Fruit fly (Drosophila melanogaster) whole organism, embryonic: Measurements from ENCODE around the gene Teh1.
A peak's percentile ranks its signal among the peaks of the same experiment; 100 is the strongest.

Source experiments
- Atf6 ChIP-seq: fragments of 200-800 bp; sonication (Bioruptor generic); IDR thresholded peaks from 2 replicates; pipeline ENCODE4 v1.3.6; 2022; ENCODE audit warnings: missing biosample characterization, missing genetic modification characterization
- Bgb ChIP-seq: fragments of 200-800 bp; sonication (Bioruptor generic); IDR thresholded peaks from 2 replicates; pipeline ENCODE4 v1.3.6; 2022; ENCODE audit warnings: missing biosample characterization, missing genetic modification characterization; ENCODE audit not compliant: partially characterized antibody
- CG10267 ChIP-seq: fragments of 200-800 bp; sonication (Bioruptor generic); optimal IDR thresholded peaks from 2 replicates; lab custom pipeline; 2018; ENCODE audit warnings: missing biosample characterization, mild to moderate bottlenecking, missing genetic modification characterization, moderate library complexity
- CG10274 ChIP-seq: fragments of 200-800 bp; sonication (Bioruptor generic); optimal IDR thresholded peaks from 3 replicates; lab custom pipeline; 2017; ENCODE audit warnings: missing biosample characterization, mild to moderate bottlenecking, missing genetic modification characterization
- CG11247 ChIP-seq: fragments of 200-800 bp; sonication (Bioruptor generic); IDR thresholded peaks from 2 replicates; pipeline ENCODE4 v1.3.6; 2022; ENCODE audit warnings: missing biosample characterization, missing genetic modification characterization
- CG1233 ChIP-seq: fragments of 200-800 bp; sonication (Bioruptor generic); optimal IDR thresholded peaks from 4 replicates; lab custom pipeline; 2018; ENCODE audit warnings: missing biosample characterization, mild to moderate bottlenecking, missing genetic modification characterization
- CG12391 ChIP-seq: fragments of 200-800 bp; sonication (Bioruptor generic); optimal IDR thresholded peaks from 3 replicates; lab custom pipeline; 2018; ENCODE audit warnings: missing biosample characterization, mild to moderate bottlenecking, missing genetic modification characterization, moderate library complexity
- CG12942 ChIP-seq: fragments of 200-800 bp; sonication (Bioruptor generic); optimal IDR thresholded peaks from 3 replicates; lab custom pipeline; 2016; ENCODE audit warnings: missing biosample characterization, missing genetic modification characterization
- CG13424 ChIP-seq: fragments of 200-800 bp; sonication (Bioruptor generic); optimal IDR thresholded peaks from 2 replicates; lab custom pipeline; 2019; ENCODE audit warnings: missing biosample characterization, mild to moderate bottlenecking, missing genetic modification characterization, moderate library complexity
- CG13624 ChIP-seq: fragments of 200-800 bp; sonication (Bioruptor generic); optimal IDR thresholded peaks from 2 replicates; lab custom pipeline; 2016; ENCODE audit warnings: missing biosample characterization, missing genetic modification characterization
- CG17328 ChIP-seq: fragments of 200-800 bp; sonication (Bioruptor generic); IDR thresholded peaks from 2 replicates; pipeline ENCODE4 v1.3.6; 2022; ENCODE audit warnings: missing biosample characterization, missing genetic modification characterization
- CG17385 ChIP-seq: fragments of 200-800 bp; sonication (Bioruptor generic); optimal IDR thresholded peaks from 3 replicates; lab custom pipeline; 2018; ENCODE audit warnings: missing biosample characterization, mild to moderate bottlenecking, missing genetic modification characterization
- CG30020 ChIP-seq: fragments of 200-800 bp; optimal IDR thresholded peaks from 2 replicates; lab custom pipeline; 2019; ENCODE audit warnings: missing biosample characterization, mild to moderate bottlenecking, missing genetic modification characterization, moderate library complexity
- CG32532 ChIP-seq: fragments of 200-800 bp; sonication (Bioruptor generic); IDR thresholded peaks from 2 replicates; pipeline ENCODE4 v1.3.6; 2022; ENCODE audit warnings: missing biosample characterization, missing genetic modification characterization
- CG3407 ChIP-seq: fragments of 200-800 bp; sonication (Bioruptor generic); optimal IDR thresholded peaks from 2 replicates; lab custom pipeline; 2018; ENCODE audit warnings: missing biosample characterization, mild to moderate bottlenecking, missing genetic modification characterization
- CG4328 ChIP-seq: fragments of 200-800 bp; sonication (Bioruptor generic); optimal IDR thresholded peaks from 3 replicates; lab custom pipeline; 2017; ENCODE audit warnings: missing biosample characterization, missing genetic modification reagents, missing genetic modification characterization
- CG4404 ChIP-seq: fragments of 200-800 bp; sonication (Bioruptor generic); IDR thresholded peaks from 2 replicates; pipeline ENCODE4 v1.3.6; 2022; ENCODE audit warnings: missing biosample characterization, missing genetic modification characterization
- CG6689 ChIP-seq: fragments of 200-800 bp; sonication (Bioruptor generic); IDR thresholded peaks from 2 replicates; pipeline ENCODE4 v1.3.6; 2022; ENCODE audit warnings: missing biosample characterization, missing genetic modification characterization
- CG6765 ChIP-seq: fragments of 200-800 bp; sonication (Bioruptor generic); optimal IDR thresholded peaks from 3 replicates; lab custom pipeline; 2017; ENCODE audit warnings: missing biosample characterization, mild to moderate bottlenecking, missing genetic modification characterization
- CG6791 ChIP-seq: fragments of 200-800 bp; sonication (Bioruptor generic); IDR thresholded peaks from 3 replicates; pipeline ENCODE4 v1.3.6; 2022; ENCODE audit warnings: missing biosample characterization, missing genetic modification characterization; ENCODE audit not compliant: partially characterized antibody
- CG7271 ChIP-seq: fragments of 200-800 bp; sonication (Bioruptor generic); optimal IDR thresholded peaks from 2 replicates; lab custom pipeline; 2018; ENCODE audit warnings: missing biosample characterization, mild to moderate bottlenecking, missing genetic modification characterization, moderate library complexity
- CG7357 ChIP-seq: fragments of 200-800 bp; sonication (Bioruptor generic); IDR thresholded peaks from 3 replicates; pipeline ENCODE4 v1.3.6; 2022; ENCODE audit warnings: missing biosample characterization, missing genetic modification characterization
- D ChIP-seq, 2 experiments: fragments of 200-800 bp in 1 of 2; fragments of >200 bp in 1 of 2; sonication (Bioruptor generic) in 1 of 2; optimal IDR thresholded peaks; 2 replicates in 1 of 2; 3 replicates in 1 of 2; lab custom pipeline; 2017; ENCODE audit warnings: mild to moderate bottlenecking in 1 of 2, missing biosample characterization in 1 of 2, missing genetic modification characterization in 1 of 2, missing genetic modification reagents in 1 of 2
- HLH3B ChIP-seq: fragments of 200-800 bp; sonication (Bioruptor generic); IDR thresholded peaks from 2 replicates; pipeline ENCODE4 v1.3.6; 2022; ENCODE audit warnings: missing biosample characterization, missing genetic modification characterization
- HmgZ ChIP-seq: fragments of 200-800 bp; sonication (Bioruptor generic); optimal IDR thresholded peaks from 2 replicates; lab custom pipeline; 2018; ENCODE audit warnings: missing biosample characterization, mild to moderate bottlenecking, missing genetic modification characterization
- Opbp ChIP-seq: fragments of 200-800 bp; sonication (Bioruptor generic); IDR thresholded peaks from 3 replicates; pipeline ENCODE4 v1.3.6; 2022; ENCODE audit warnings: missing biosample characterization, missing genetic modification characterization; ENCODE audit not compliant: partially characterized antibody
- Poxn ChIP-seq: fragments of 200-800 bp; sonication (Bioruptor generic); IDR thresholded peaks from 2 replicates; pipeline ENCODE4 v1.3.6; 2022; ENCODE audit warnings: missing biosample characterization, missing genetic modification characterization
- Side ChIP-seq: fragments of 200-800 bp; sonication (Bioruptor generic); optimal IDR thresholded peaks from 2 replicates; lab custom pipeline; 2016; ENCODE audit warnings: missing biosample characterization, missing genetic modification characterization
- Sox100B ChIP-seq: fragments of 200-800 bp; sonication (Bioruptor generic); optimal IDR thresholded peaks from 3 replicates; lab custom pipeline; 2018; ENCODE audit warnings: missing biosample characterization, mild to moderate bottlenecking, missing genetic modification characterization
- ara ChIP-seq: fragments of 200-800 bp; sonication (Bioruptor generic); IDR thresholded peaks from 2 replicates; pipeline ENCODE4 v1.3.6; 2022; ENCODE audit warnings: missing biosample characterization, missing genetic modification characterization
- bcd ChIP-seq: fragments of 200-800 bp; sonication (Bioruptor generic); optimal IDR thresholded peaks from 2 replicates; lab custom pipeline; 2017; ENCODE audit warnings: missing biosample characterization, mild to moderate bottlenecking, missing genetic modification characterization
- bigmax ChIP-seq: fragments of 200-800 bp; sonication (Bioruptor generic); optimal IDR thresholded peaks from 2 replicates; lab custom pipeline; 2018; ENCODE audit warnings: missing biosample characterization, mild to moderate bottlenecking, missing genetic modification characterization
- btn ChIP-seq: fragments of 200-800 bp; sonication (Bioruptor generic); optimal IDR thresholded peaks from 2 replicates; lab custom pipeline; 2016; ENCODE audit warnings: missing biosample characterization, missing genetic modification characterization
- cg ChIP-seq: fragments of 200-800 bp; sonication (Bioruptor generic); optimal IDR thresholded peaks from 3 replicates; lab custom pipeline; 2019; ENCODE audit warnings: missing biosample characterization, mild to moderate bottlenecking, missing genetic modification characterization, moderate library complexity
- ems ChIP-seq: fragments of 200-800 bp; sonication (Bioruptor generic); optimal IDR thresholded peaks from 3 replicates; lab custom pipeline; 2016; ENCODE audit warnings: missing biosample characterization, missing genetic modification characterization
- esg ChIP-seq: fragments of 200-800 bp; sonication (Bioruptor generic); conservative IDR thresholded peaks from 2 replicates; pipeline ENCODE4 v1.3.6; 2022; ENCODE audit warnings: missing biosample characterization, missing genetic modification characterization
- ewg ChIP-seq: fragments of 200-800 bp; sonication (Bioruptor generic); optimal IDR thresholded peaks from 3 replicates; lab custom pipeline; 2017; ENCODE audit warnings: mild to moderate bottlenecking, missing biosample characterization, missing genetic modification reagents, missing genetic modification characterization
- gcm2 ChIP-seq: fragments of 200-800 bp; sonication (Bioruptor generic); optimal IDR thresholded peaks from 2 replicates; lab custom pipeline; 2016; ENCODE audit warnings: missing biosample characterization, missing genetic modification characterization
- h ChIP-seq: fragments of >200 bp; optimal IDR thresholded peaks from 2 replicates; lab custom pipeline; 2017
- jigr1 ChIP-seq: fragments of 200-800 bp; sonication (Bioruptor generic); IDR thresholded peaks from 3 replicates; pipeline ENCODE4 v1.3.6; 2022; ENCODE audit warnings: missing biosample characterization, missing genetic modification characterization
- lilli ChIP-seq: fragments of 200-800 bp; sonication (Bioruptor generic); optimal IDR thresholded peaks from 3 replicates; lab custom pipeline; 2016; ENCODE audit warnings: missing biosample characterization, missing genetic modification characterization
- oc ChIP-seq: fragments of 200-800 bp; sonication (Bioruptor generic); optimal IDR thresholded peaks from 2 replicates; lab custom pipeline; 2018; ENCODE audit warnings: missing biosample characterization, mild to moderate bottlenecking, missing genetic modification characterization, moderate library complexity
- p53 ChIP-seq: fragments of 200-800 bp; sonication (Bioruptor generic); optimal IDR thresholded peaks from 2 replicates; lab custom pipeline; 2016; ENCODE audit warnings: missing biosample characterization, missing genetic modification characterization
- pb ChIP-seq: fragments of 200-800 bp; sonication (Bioruptor generic); optimal IDR thresholded peaks from 3 replicates; lab custom pipeline; 2016; ENCODE audit warnings: missing biosample characterization, missing genetic modification characterization
- sisA ChIP-seq: fragments of 200-800 bp; sonication (Bioruptor generic); IDR thresholded peaks from 2 replicates; pipeline ENCODE4 v1.3.6; 2022; ENCODE audit warnings: missing biosample characterization, missing genetic modification characterization
- slbo ChIP-seq: fragments of 200-800 bp; sonication (Bioruptor generic); IDR thresholded peaks from 2 replicates; pipeline ENCODE4 v1.3.6; 2022; ENCODE audit warnings: missing biosample characterization, missing genetic modification characterization
- sqz ChIP-seq: fragments of 200-800 bp; sonication (Bioruptor generic); optimal IDR thresholded peaks from 3 replicates; lab custom pipeline; 2018; ENCODE audit warnings: missing biosample characterization, mild to moderate bottlenecking, missing genetic modification characterization
- tna ChIP-seq: fragments of 200-800 bp; sonication (Bioruptor generic); IDR thresholded peaks from 2 replicates; pipeline ENCODE4 v1.3.6; 2022; ENCODE audit warnings: missing biosample characterization, missing genetic modification characterization; ENCODE audit not compliant: partially characterized antibody
- wdn ChIP-seq: fragments of 200-800 bp; sonication (Bioruptor generic); IDR thresholded peaks from 2 replicates; pipeline ENCODE4 v1.3.6; 2022; ENCODE audit warnings: missing biosample characterization, missing genetic modification characterization
- z ChIP-seq: fragments of 200-800 bp; sonication (Bioruptor generic); IDR thresholded peaks from 3 replicates; pipeline ENCODE4 v1.3.6; 2022; ENCODE audit warnings: missing biosample characterization, missing genetic modification characterization
- zfh1 ChIP-seq: fragments of 200-800 bp; sonication (Bioruptor generic); IDR thresholded peaks from 3 replicates; pipeline ENCODE4 v1.3.6; 2022; ENCODE audit warnings: missing biosample characterization, missing genetic modification characterization
- zfh2 ChIP-seq: fragments of 200-800 bp; sonication (Bioruptor generic); optimal IDR thresholded peaks from 2 replicates; lab custom pipeline; 2016; ENCODE audit warnings: missing biosample characterization, missing genetic modification characterization

The Teh1 gene

DNA sequence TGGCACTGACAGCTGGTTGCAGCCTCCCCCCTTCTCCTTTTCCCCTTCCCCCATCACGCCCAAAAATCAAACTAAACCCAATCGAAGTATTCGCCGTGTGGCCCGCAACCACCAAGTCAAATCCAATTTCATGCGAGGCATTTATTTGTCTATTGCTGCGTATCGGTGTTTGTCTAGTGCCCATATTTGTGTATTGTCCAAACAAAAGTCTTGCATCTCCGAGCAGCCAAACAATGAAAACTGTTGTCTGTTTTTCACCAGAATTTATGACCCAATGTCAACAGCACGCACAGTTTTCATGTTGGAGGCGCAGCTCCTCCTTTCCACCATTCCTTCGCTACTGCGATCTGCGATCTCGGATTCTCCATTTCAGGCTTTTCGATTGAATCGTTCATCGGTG is 2.0 kb upstream of the Teh1 start (continued):
- TF ChIP-seq CG6765 (GFP tag; lab: Kevin White, UChicago) (no peak), slbo (GFP tag; lab: Robert Waterston, UW) (no peak), D (optimal IDR thresholded peaks at IDR 0.05; lab: Kevin White, UChicago) (no peak), D (GFP tag; optimal IDR thresholded peaks at IDR 0.05; lab: Kevin White, UChicago) (peak; percentile 72), CG30020 (tag; lab: Kevin White, UChicago) (no peak), tna (GFP tag; lab: Robert Waterston, UW) (no peak), bigmax (GFP tag; lab: Kevin White, UChicago) (no peak), jigr1 (no peak), HmgZ (tag; lab: Kevin White, UChicago) (no peak), sisA (GFP tag; lab: Robert Waterston, UW) (no peak), CG3407 (GFP tag; lab: Kevin White, UChicago) (peak; percentile 85), HLH3B (GFP tag; lab: Robert Waterston, UW) (peak; percentile 51; the same call in 1 of the 2 replicates), bcd (peak; percentile 32), zfh2 (GFP tag; lab: Kevin White, UChicago) (no peak), cg (GFP tag; lab: Kevin White, UChicago) (no peak), h (lab: Kevin White, UChicago) (no peak), ems (GFP tag; lab: Kevin White, UChicago) (no peak), CG17385 (no peak), Sox100B (peak; percentile 64), sqz (GFP tag; lab: Kevin White, UChicago) (no peak), Side (peak; percentile 21), esg (GFP tag; lab: Robert Waterston, UW) (no peak), CG12942 (GFP tag; lab: Kevin White, UChicago) (peak; percentile 28), CG10274 (GFP tag; lab: Kevin White, UChicago) (no peak), Opbp (GFP tag; lab: Robert Waterston, UW) (no peak), CG7271 (peak; percentile 41), CG13424 (no peak), ara (peak; percentile 64), Poxn (GFP tag; lab: Robert Waterston, UW) (no peak), CG6689 (no peak), CG7357 (GFP tag; lab: Robert Waterston, UW) (no peak), p53 (GFP tag; lab: Kevin White, UChicago) (no peak), zfh1 (peak; percentile 54; the same call in 2 of the 3 replicates), CG4328 (GFP tag; lab: Kevin White, UChicago) (no peak), CG12391 (tag; lab: Kevin White, UChicago) (no peak), ewg (peak; percentile 29), CG17328 (GFP tag; lab: Robert Waterston, UW) (peak; percentile 62), CG10267 (tag; lab: Kevin White, UChicago) (peak; percentile 21), CG1233 (GFP tag; lab: Kevin White, UChicago) (peak; percentile 73), Bgb (GFP tag; lab: Robert Waterston, UW) (no peak), gcm2 (GFP tag; lab: Kevin White, UChicago) (no peak), CG32532 (GFP tag; lab: Robert Waterston, UW) (no peak), lilli (GFP tag; lab: Kevin White, UChicago) (no peak), CG4404 (no peak), Atf6 (GFP tag; lab: Robert Waterston, UW) (no peak), wdn (GFP tag; lab: Robert Waterston, UW) (no peak), oc (tag; lab: Kevin White, UChicago) (peak; percentile 43), z (GFP tag; lab: Robert Waterston, UW) (no peak), CG6791 (GFP tag; lab: Robert Waterston, UW) (no peak), btn (GFP tag; lab: Kevin White, UChicago) (peak; percentile 43), CG13624 (GFP tag; lab: Kevin White, UChicago) (no peak), CG11247 (GFP tag; lab: Robert Waterston, UW) (no peak), pb (GFP tag; lab: Kevin White, UChicago) (no peak)
